Fruit fly (Drosophila melanogaster): ENCODE data around the gene CG7443.
A peak's percentile ranks its signal among the peaks of the same experiment; 100 is the strongest.

The CG7443 gene

DNA sequence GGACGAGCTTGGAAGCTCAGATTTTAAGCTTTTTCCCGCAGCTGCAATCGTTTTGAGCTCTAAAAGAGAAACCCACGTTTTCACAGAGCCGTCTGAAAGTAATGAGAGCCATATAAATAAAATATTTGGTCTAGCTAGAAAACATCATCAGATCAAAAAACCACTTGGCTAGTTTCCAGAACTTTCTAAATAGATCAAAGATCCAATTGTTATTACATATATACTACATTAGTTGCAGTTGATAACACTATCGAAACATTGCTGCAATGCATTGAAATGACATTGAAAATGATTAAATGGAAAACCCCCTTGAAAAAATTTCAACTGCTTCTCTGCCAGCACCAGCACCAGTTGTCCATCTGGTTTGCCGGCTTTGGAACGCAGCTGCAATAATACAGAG lies 30.9 kb downstream of the CG7443 start (continued):
- TF ChIP-seq ken (GFP tag; IDR thresholded peaks at IDR 0.05) (0 out of 3 replicates have a peak, but pooled peaks have one; percentile 20), sens (GFP tag) (peak; percentile 79), CG4854 (GFP tag; optimal IDR thresholded peaks at IDR 0.05) (no peak), CG12155 (GFP tag; optimal IDR thresholded peaks at IDR 0.05) (no peak), Tbp (GFP tag; optimal IDR thresholded peaks at IDR 0.05) (no peak), CG30403 (GFP tag; optimal IDR thresholded peaks at IDR 0.05) (no peak), her (GFP tag; optimal IDR thresholded peaks at IDR 0.05) (no peak), bbx (GFP tag; IDR thresholded peaks at IDR 0.05; ENCODE audit: partially characterized antibody) (no peak), CG18476 (GFP tag; optimal IDR thresholded peaks at IDR 0.05) (no peak), CG17829 (tag; optimal IDR thresholded peaks at IDR 0.05) (peak; percentile 2), CG4328 (GFP tag; optimal IDR thresholded peaks at IDR 0.05) (no peak), dati (GFP tag; IDR thresholded peaks at IDR 0.05) (no peak), CG15696 (tag; optimal IDR thresholded peaks at IDR 0.05) (no peak), ind (GFP tag; optimal IDR thresholded peaks at IDR 0.05) (no peak), CG11398 (GFP tag; optimal IDR thresholded peaks at IDR 0.05) (no peak), tx (GFP tag; optimal IDR thresholded peaks at IDR 0.05) (no peak), CG13894 (tag; optimal IDR thresholded peaks at IDR 0.05) (no peak), aop (GFP tag; IDR thresholded peaks at IDR 0.05) (no peak), Bteb2 (GFP tag; optimal IDR thresholded peaks at IDR 0.05) (no peak), Elba2 (GFP tag; optimal IDR thresholded peaks at IDR 0.05) (no peak), CG9797 (GFP tag; optimal IDR thresholded peaks at IDR 0.05) (no peak), lov (optimal IDR thresholded peaks at IDR 0.05) (no peak), lov (GFP tag; IDR thresholded peaks at IDR 0.05) (no peak), CG16779 (GFP tag; IDR thresholded peaks at IDR 0.05) (no peak), CG6272 (GFP tag; IDR thresholded peaks at IDR 0.05) (no peak), CG31365 (tag; optimal IDR thresholded peaks at IDR 0.05) (no peak), ara (GFP tag; IDR thresholded peaks at IDR 0.05) (no peak), shn (GFP tag; optimal IDR thresholded peaks at IDR 0.05) (no peak), Camta (GFP tag; optimal IDR thresholded peaks at IDR 0.05) (no peak), ems (GFP tag; optimal IDR thresholded peaks at IDR 0.05) (no peak), prd (optimal IDR thresholded peaks at IDR 0.05) (no peak), prd (GFP tag; IDR thresholded peaks at IDR 0.05) (no peak; the same call in 2 of the 3 replicates), fd96Cb (tag; optimal IDR thresholded peaks at IDR 0.05) (peak; percentile 48), nom (GFP tag; optimal IDR thresholded peaks at IDR 0.05) (peak; percentile 51), TFAM (GFP tag; optimal IDR thresholded peaks at IDR 0.05) (no peak), ham (GFP tag; IDR thresholded peaks at IDR 0.05) (no peak), gt (GFP tag; IDR thresholded peaks at IDR 0.05) (no peak), CG33213 (GFP tag; optimal IDR thresholded peaks at IDR 0.05) (no peak), CG6175 (GFP tag; IDR thresholded peaks at IDR 0.05) (no peak), HLH4C (GFP tag; IDR thresholded peaks at IDR 0.05; ENCODE audit: partially characterized antibody) (no peak), lab (GFP tag; optimal IDR thresholded peaks at IDR 0.05) (no peak), CG10321 (GFP tag; IDR thresholded peaks at IDR 0.05) (no peak), bsh (GFP tag; optimal IDR thresholded peaks at IDR 0.05) (peak in 1 of 2 experiments; percentile 10), BEAF-32 (GFP tag; optimal IDR thresholded peaks at IDR 0.05) (no peak), ranshi (GFP tag; IDR thresholded peaks at IDR 0.05) (peak; percentile 21; the same call in 1 of the 2 replicates), CG7839 (tag; optimal IDR thresholded peaks at IDR 0.05) (peak; percentile 6), CG10274 (GFP tag; optimal IDR thresholded peaks at IDR 0.05) (no peak), CG8388 (GFP tag; optimal IDR thresholded peaks at IDR 0.05) (no peak), CrebB (tag; optimal IDR thresholded peaks at IDR 0.05) (no peak), gem (tag; optimal IDR thresholded peaks at IDR 0.05) (peak; percentile 60), CG9932 (GFP tag; IDR thresholded peaks at IDR 0.05) (no peak), Asciz (GFP tag; optimal IDR thresholded peaks at IDR 0.05) (peak; percentile 47), onecut (GFP tag; IDR thresholded peaks at IDR 0.05) (no peak)
